Worm (Caenorhabditis elegans): Measurements from ENCODE around the gene T05C7.4.

DNA sequence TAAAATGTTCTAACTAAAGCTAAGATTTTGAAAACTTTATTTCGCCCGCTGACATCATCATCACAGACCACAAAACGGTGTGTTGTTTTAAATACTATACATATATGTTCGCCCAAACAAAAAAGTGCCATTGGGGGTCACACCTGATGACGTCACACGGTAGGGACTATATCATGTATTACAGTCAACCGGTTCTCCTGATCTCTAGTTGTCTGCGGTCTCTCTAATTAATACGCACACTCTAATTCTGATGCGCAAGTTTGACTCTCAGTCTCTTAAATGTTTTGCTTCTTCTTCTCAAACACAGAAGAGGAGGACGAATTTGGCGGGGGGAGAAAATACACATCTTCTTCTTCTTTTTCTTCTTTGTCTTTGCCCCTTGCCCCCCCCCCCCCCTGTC is 49.4 kb upstream of the T05C7.4 start:
- TF ChIP-seq ztf-29 (GFP tag; IDR thresholded peaks at IDR 0.05), result no peak
- TF ChIP-seq flt-1 (GFP tag; IDR thresholded peaks at IDR 0.05), result no peak
- no peak for TF ChIP-seq ref-1 (GFP tag; conservative IDR thresholded peaks at IDR 0.05)
- no peak for TF ChIP-seq T22C8.4 (GFP tag; IDR thresholded peaks at IDR 0.05)
- no peak for TF ChIP-seq tab-1 (GFP tag; IDR thresholded peaks at IDR 0.05)

Measured in whole organism, midembryonic.